Fruit fly (Drosophila melanogaster) whole organism, pupa: Measurements from ENCODE around the gene CG44195.

Source experiments
- CG14655 ChIP-seq: fragments of 200-800 bp; sonication (Bioruptor generic); optimal IDR thresholded peaks from 3 replicates; lab custom pipeline; 2017; ENCODE audit warnings: mild to moderate bottlenecking, missing biosample characterization, missing genetic modification reagents, missing genetic modification characterization
- CG17806 ChIP-seq: fragments of 200-800 bp; sonication (Bioruptor generic); optimal IDR thresholded peaks from 2 replicates; lab custom pipeline; 2018; ENCODE audit warnings: missing biosample characterization, mild to moderate bottlenecking, missing genetic modification characterization, moderate library complexity
- CG34367 ChIP-seq: fragments of 200-800 bp; sonication (Bioruptor generic); optimal IDR thresholded peaks from 2 replicates; lab custom pipeline; 2018; ENCODE audit warnings: missing biosample characterization, mild to moderate bottlenecking, missing genetic modification characterization

- TF ChIP-seq CG34367 (no peak), CG17806 (no peak), CG14655 (GFP tag; lab: Kevin White, UChicago) (no peak)
These were observed 22.6 kb upstream of the CG44195 start, which contains the start of gene Ank2 for dm6 chr3L:7717863-7718560.
